Worm (Caenorhabditis elegans) whole organism, L3 larva: Measurements from ENCODE around the gene B0507.4.
"Not testable (repeated sequence)": the region's sequence is repeated elsewhere in the genome, so short reads cannot be mapped to it uniquely, and the experiment has no call there.

Source experiments
- R02D3.7 ChIP-seq: fragments of 150-350 bp; optimal IDR thresholded peaks from 2 replicates; lab custom pipeline; 2014; ENCODE audit warnings: missing biosample characterization, missing genetic modification characterization
- ZK546.5 ChIP-seq: sonication (generic microtip); optimal IDR thresholded peaks from 2 replicates; lab custom pipeline; 2017; ENCODE audit warnings: missing biosample characterization, missing genetic modification characterization
- aly-2 ChIP-seq: fragments of 150-350 bp; optimal IDR thresholded peaks from 2 replicates; lab custom pipeline; 2014; ENCODE audit warnings: missing biosample characterization, missing genetic modification characterization
- ama-1 ChIP-seq: fragments of 150-350 bp; optimal IDR thresholded peaks from 2 replicates; lab custom pipeline; 2018
- ceh-16 ChIP-seq: sonication (generic microtip); optimal IDR thresholded peaks from 2 replicates; lab custom pipeline; 2017; ENCODE audit warnings: missing biosample characterization, missing genetic modification characterization
- ceh-28 ChIP-seq: fragments of 150-350 bp; optimal IDR thresholded peaks from 2 replicates; lab custom pipeline; 2014; ENCODE audit warnings: missing biosample characterization, missing genetic modification reagents, missing genetic modification characterization
- ceh-82 ChIP-seq: fragments of 150-350 bp; optimal IDR thresholded peaks from 2 replicates; lab custom pipeline; 2014; ENCODE audit warnings: missing biosample characterization, missing genetic modification characterization
- ceh-9 ChIP-seq: sonication (generic microtip); optimal IDR thresholded peaks from 2 replicates; lab custom pipeline; 2018; ENCODE audit warnings: missing biosample characterization, missing genetic modification characterization
- daf-12 ChIP-seq: fragments of 150-350 bp; optimal IDR thresholded peaks from 2 replicates; lab custom pipeline; 2014; ENCODE audit warnings: missing biosample characterization, missing genetic modification reagents, missing genetic modification characterization
- egl-27 ChIP-seq: sonication (generic microtip); optimal IDR thresholded peaks from 4 replicates; lab custom pipeline; 2017; ENCODE audit warnings: missing biosample characterization, missing genetic modification reagents, missing genetic modification characterization
- egl-5 ChIP-seq: fragments of 150-350 bp; optimal IDR thresholded peaks from 2 replicates; lab custom pipeline; 2017; ENCODE audit warnings: missing biosample characterization, missing genetic modification reagents, missing genetic modification characterization, inconsistent platforms
- elt-3 ChIP-seq, 3 experiments: fragments of 150-350 bp in 1 of 3; sonication (generic microtip) in 2 of 3; optimal IDR thresholded peaks; 2 replicates in 2 of 3; 4 replicates in 1 of 3; lab custom pipeline; 2014 to 2017; ENCODE audit warnings: missing biosample characterization in 3 of 3, missing genetic modification characterization in 3 of 3
- fkh-10 ChIP-seq: sonication (generic microtip); optimal IDR thresholded peaks from 2 replicates; lab custom pipeline; 2017; ENCODE audit warnings: missing biosample characterization, missing genetic modification reagents, missing genetic modification characterization
- fkh-2 ChIP-seq: fragments of 150-350 bp; optimal IDR thresholded peaks from 2 replicates; lab custom pipeline; 2014; ENCODE audit warnings: missing biosample characterization, missing genetic modification reagents, missing genetic modification characterization
- fos-1 ChIP-seq: fragments of 150-350 bp; optimal IDR thresholded peaks from 2 replicates; lab custom pipeline; 2014; ENCODE audit warnings: missing biosample characterization, missing genetic modification characterization
- hmg-11 ChIP-seq: sonication (generic microtip); optimal IDR thresholded peaks from 2 replicates; lab custom pipeline; 2016; ENCODE audit warnings: missing genetic modification characterization, missing compliant biosample characterization
- jun-1 ChIP-seq: fragments of 150-350 bp; optimal IDR thresholded peaks from 2 replicates; lab custom pipeline; 2014; ENCODE audit warnings: missing biosample characterization, missing genetic modification reagents, missing genetic modification characterization
- lin-39 ChIP-seq: fragments of 150-350 bp; optimal IDR thresholded peaks from 2 replicates; lab custom pipeline; 2018; ENCODE audit warnings: missing biosample characterization, missing genetic modification reagents, missing genetic modification characterization
- lsy-12 ChIP-seq: sonication (generic microtip); optimal IDR thresholded peaks from 2 replicates; lab custom pipeline; 2016; ENCODE audit warnings: mild to moderate bottlenecking, missing genetic modification characterization, missing compliant biosample characterization
- mdl-1 ChIP-seq: fragments of 150-350 bp; optimal IDR thresholded peaks from 2 replicates; lab custom pipeline; 2014; ENCODE audit warnings: missing biosample characterization, missing genetic modification characterization
- mml-1 ChIP-seq: fragments of 150-350 bp; sonication (generic microtip); optimal IDR thresholded peaks from 3 replicates; lab custom pipeline; 2014; ENCODE audit warnings: missing biosample characterization, missing genetic modification characterization
- nfya-1 ChIP-seq: sonication (generic microtip); optimal IDR thresholded peaks from 2 replicates; lab custom pipeline; 2017; ENCODE audit warnings: missing genetic modification characterization, mild to moderate bottlenecking, missing compliant biosample characterization, antibody characterized with exemption, moderate library complexity; ENCODE audit not compliant: insufficient read depth
- nhr-23 ChIP-seq: fragments of 150-350 bp; optimal IDR thresholded peaks from 2 replicates; lab custom pipeline; 2014; ENCODE audit warnings: missing biosample characterization, missing genetic modification reagents, missing genetic modification characterization
- nhr-237 ChIP-seq: fragments of 150-350 bp; optimal IDR thresholded peaks from 2 replicates; lab custom pipeline; 2014; ENCODE audit warnings: missing biosample characterization, missing genetic modification characterization
- nhr-77 ChIP-seq: fragments of 150-350 bp; optimal IDR thresholded peaks from 2 replicates; lab custom pipeline; 2014; ENCODE audit warnings: missing biosample characterization, missing genetic modification characterization
- pha-4 ChIP-seq: fragments of 150-350 bp; optimal IDR thresholded peaks from 2 replicates; lab custom pipeline; 2014; ENCODE audit warnings: missing biosample characterization, missing genetic modification reagents, missing genetic modification characterization
- pqm-1 ChIP-seq: fragments of 150-350 bp; optimal IDR thresholded peaks from 2 replicates; lab custom pipeline; 2017; ENCODE audit warnings: missing biosample characterization, missing genetic modification characterization, inconsistent platforms
- skn-1 ChIP-seq: fragments of 150-350 bp; optimal IDR thresholded peaks from 2 replicates; lab custom pipeline; 2014; ENCODE audit warnings: missing biosample characterization, missing genetic modification characterization
- tbx-2 ChIP-seq: sonication (generic microtip); optimal IDR thresholded peaks from 2 replicates; lab custom pipeline; 2016; ENCODE audit warnings: mild to moderate bottlenecking, missing genetic modification characterization, missing compliant biosample characterization
- unc-39 ChIP-seq: sonication (generic microtip); optimal IDR thresholded peaks from 4 replicates; lab custom pipeline; 2017; ENCODE audit warnings: missing biosample characterization, missing genetic modification characterization
- zag-1 ChIP-seq: fragments of 150-350 bp; optimal IDR thresholded peaks from 2 replicates; lab custom pipeline; 2014; ENCODE audit warnings: missing biosample characterization, missing genetic modification characterization
- ztf-11 ChIP-seq: fragments of 150-350 bp; optimal IDR thresholded peaks from 2 replicates; lab custom pipeline; 2014; ENCODE audit warnings: missing biosample characterization, missing genetic modification characterization
- ztf-4 ChIP-seq: fragments of 150-350 bp; optimal IDR thresholded peaks from 2 replicates; lab custom pipeline; 2014; ENCODE audit warnings: missing biosample characterization, missing genetic modification characterization

Gene B0507.4

DNA sequence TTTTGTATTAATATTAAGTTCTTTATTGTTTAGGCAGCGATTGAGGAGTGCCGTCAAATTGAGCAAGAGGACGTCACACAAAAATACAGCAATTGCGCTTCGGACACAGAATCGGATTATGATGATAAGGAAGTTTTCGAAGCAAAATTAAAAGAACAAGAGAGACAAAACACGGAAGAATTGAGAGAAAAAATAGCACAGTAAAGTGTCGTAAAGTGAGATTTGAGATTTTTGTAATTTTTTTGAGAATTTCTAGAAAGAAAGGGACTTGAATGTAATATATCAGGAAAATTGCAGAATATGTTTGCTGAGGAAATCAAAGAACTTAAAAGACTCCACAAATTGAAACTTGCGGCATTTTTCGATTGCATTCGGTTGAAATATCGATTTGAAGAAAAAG lies at the start of gene B0507.4:
Gene B0507.4 (plus strand): TSS at position 301 of the 400 bp plus-strand sequence.
- no peak for TF ChIP-seq pha-4
- TF ChIP-seq nhr-23 (tag; lab: Kevin White, UChicago) = no peak
- TF ChIP-seq egl-5 (tag; lab: Kevin White, UChicago) = no peak
- TF ChIP-seq ZK546.5 (tag; lab: Kevin White, UChicago) = no peak
- no peak for TF ChIP-seq ceh-28 (tag; lab: Kevin White, UChicago)
- no peak for TF ChIP-seq R02D3.7
- TF ChIP-seq elt-3 (tag; optimal IDR thresholded peaks at IDR 0.05; lab: Kevin White, UChicago) = no peak
- TF ChIP-seq nhr-77 = no peak
- TF ChIP-seq nhr-237 (tag; lab: Kevin White, UChicago) = no peak
- no peak for TF ChIP-seq jun-1 (tag; lab: Kevin White, UChicago)
- no peak for TF ChIP-seq zag-1 (tag; lab: Kevin White, UChicago)
- no peak for TF ChIP-seq aly-2 (tag; lab: Kevin White, UChicago)
- TF ChIP-seq ztf-11 (tag; lab: Kevin White, UChicago) = no peak
- TF ChIP-seq egl-27 (tag; lab: Kevin White, UChicago) = no peak
- TF ChIP-seq mml-1 (tag; lab: Kevin White, UChicago) = no peak

ce11 chrV:8711910-8712309 lies 42.9 kb upstream of the B0507.4 start, which contains the start of gene ZC178.2:
TSS of gene ZC178.2 (minus strand) at chrV:8712010.
- TF ChIP-seq lin-39 (tag; lab: Kevin White, UChicago) (no peak), skn-1 (tag; lab: Kevin White, UChicago) (no peak), ceh-28 (tag; lab: Kevin White, UChicago) (no peak), fkh-10 (GFP tag; lab: Kevin White, UChicago) (no peak), ama-1 (lab: Kevin White, UChicago) (no peak), jun-1 (tag; lab: Kevin White, UChicago) (no peak), mdl-1 (tag; lab: Kevin White, UChicago) (no peak), ceh-16 (tag; lab: Kevin White, UChicago) (no peak), nfya-1 (tag; lab: Kevin White, UChicago) (no peak), nhr-237 (tag; lab: Kevin White, UChicago) (no peak), lsy-12 (tag; lab: Kevin White, UChicago) (no peak)
- TF ChIP-seq, all 47 proteins: peak for 0

DNA sequence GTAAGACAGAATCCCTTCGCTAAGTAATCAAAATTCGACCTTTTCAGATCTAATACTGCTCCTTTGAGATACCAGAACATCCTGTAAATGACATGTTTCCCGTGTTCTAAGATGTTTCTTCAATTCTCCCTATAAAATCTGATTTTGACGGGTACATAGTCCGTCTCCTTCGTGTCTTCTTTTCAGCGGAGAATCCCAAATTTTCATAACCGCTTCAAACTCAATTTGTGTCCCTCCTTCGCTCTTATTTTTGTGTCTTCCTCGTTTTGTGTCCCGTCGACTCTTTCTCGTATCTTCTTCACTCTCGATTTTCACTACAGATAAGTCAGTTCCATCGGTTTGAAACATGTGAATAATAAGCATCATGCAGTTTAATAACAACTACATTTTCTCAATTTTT lies 38.6 kb upstream of the B0507.4 start, which contains the start of gene glr-5:
Gene glr-5 (plus strand): TSS at position 321 of the 400 bp plus-strand sequence.
- no peak for TF ChIP-seq fkh-10 (GFP tag; lab: Kevin White, UChicago)
- no peak for TF ChIP-seq pqm-1
- no peak for TF ChIP-seq nhr-77
- TF ChIP-seq ceh-16 (tag; lab: Kevin White, UChicago) = no peak
- TF ChIP-seq fos-1 = no peak
- no peak for TF ChIP-seq unc-39
- TF ChIP-seq jun-1 (tag; lab: Kevin White, UChicago) = no peak
- no peak for TF ChIP-seq nhr-237 (tag; lab: Kevin White, UChicago)
- no peak for TF ChIP-seq mml-1 (tag; lab: Kevin White, UChicago)
- TF ChIP-seq zag-1 (tag; lab: Kevin White, UChicago) = no peak
- no peak for TF ChIP-seq R02D3.7
- TF ChIP-seq egl-5 (tag; lab: Kevin White, UChicago) = no peak
- no peak for TF ChIP-seq ceh-28 (tag; lab: Kevin White, UChicago)
- TF ChIP-seq tbx-2 (tag; lab: Kevin White, UChicago) = no peak

ce11 chrV:8718399-8718798 lies 36.4 kb upstream of the B0507.4 start:
- TF ChIP-seq fkh-2 (tag; lab: Kevin White, UChicago) = no peak
- no peak for TF ChIP-seq daf-12 (tag; lab: Kevin White, UChicago)
- TF ChIP-seq ceh-82 (tag; lab: Kevin White, UChicago) = no peak

DNA sequence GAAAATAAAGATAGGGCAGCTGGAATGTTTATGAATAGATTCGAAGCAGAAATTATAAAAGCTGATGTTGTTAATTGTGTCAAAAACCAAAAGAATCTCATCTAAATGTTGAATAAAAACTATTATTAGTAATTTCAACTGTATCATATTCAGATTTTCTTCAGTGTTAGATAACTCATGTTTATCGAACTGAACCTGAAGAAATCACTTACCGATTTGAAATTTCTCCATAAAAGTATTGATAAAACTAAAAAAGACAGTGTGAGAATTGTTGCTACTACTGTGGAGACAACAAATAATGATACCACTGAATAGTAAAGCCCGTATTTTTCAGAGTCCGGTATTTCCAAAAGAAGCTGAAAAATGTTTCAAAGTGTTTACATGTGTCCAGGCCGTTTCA lies 32.6 kb upstream of the B0507.4 start, which contains the start of gene ZC196.8:
Gene ZC196.8 (minus strand): TSS at position 101 of the 400 bp plus-strand sequence.
- not testable (repeated sequence) for TF ChIP-seq ceh-9 (tag; lab: Kevin White, UChicago); hmg-11; unc-39

DNA sequence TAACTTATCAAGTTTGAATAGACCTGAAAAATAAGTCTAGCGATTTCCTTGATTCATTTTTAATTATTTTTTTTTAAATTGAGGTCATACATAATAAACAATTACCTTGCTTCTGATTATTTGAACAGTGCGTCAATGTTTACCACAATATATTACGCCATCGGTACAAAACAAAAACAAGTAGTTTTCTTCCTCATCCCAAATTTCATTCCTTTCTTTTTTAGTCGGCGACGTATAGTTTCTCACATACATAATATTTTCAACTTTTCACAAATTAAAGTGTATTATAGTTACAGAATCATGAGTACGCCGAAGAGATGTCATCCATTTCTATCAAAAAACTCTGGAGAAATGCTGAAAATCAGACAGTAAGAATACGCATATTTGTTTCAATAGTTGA lies 28.5 kb upstream of the B0507.4 start, which contains the start of gene droe-8:
Gene droe-8 (plus strand): TSS at position 301 of the 400 bp plus-strand sequence.
- not testable (repeated sequence) for TF ChIP-seq fkh-10 (GFP tag; lab: Kevin White, UChicago); ztf-4 (tag; lab: Kevin White, UChicago); aly-2 (tag; lab: Kevin White, UChicago)
